Worm (Caenorhabditis elegans) whole organism, L1 larva: ENCODE measurements around the gene unc-82.

Experiments
- C34B4.2 ChIP-seq: sonication (generic microtip); optimal IDR thresholded peaks from 2 replicates; lab custom pipeline; 2017; ENCODE audit warnings: mild to moderate bottlenecking, missing genetic modification characterization, missing compliant biosample characterization
- alr-1 ChIP-seq: fragments of 200-800 bp; sonication (Bioruptor generic); optimal IDR thresholded peaks from 2 replicates; lab custom pipeline; 2018; ENCODE audit warnings: borderline replicate concordance, mild to moderate bottlenecking, missing genetic modification characterization, missing compliant biosample characterization
- aly-2 ChIP-seq: fragments of 150-350 bp; optimal IDR thresholded peaks from 2 replicates; lab custom pipeline; 2014; ENCODE audit warnings: missing biosample characterization, missing genetic modification characterization
- ceh-63 ChIP-seq: fragments of 200-800 bp; sonication (Bioruptor generic); optimal IDR thresholded peaks from 2 replicates; lab custom pipeline; 2018; ENCODE audit warnings: mild to moderate bottlenecking, missing genetic modification characterization, missing compliant biosample characterization
- ceh-88 ChIP-seq: fragments of 200-800 bp; sonication (Bioruptor generic); IDR thresholded peaks from 2 replicates; pipeline ENCODE4 v1.3.6; 2022; ENCODE audit warnings: missing genetic modification characterization, missing compliant biosample characterization
- dsc-1 ChIP-seq: sonication (generic microtip); optimal IDR thresholded peaks from 2 replicates; lab custom pipeline; 2016; ENCODE audit warnings: mild to moderate bottlenecking, missing genetic modification characterization, missing compliant biosample characterization
- efl-1 ChIP-seq, 4 experiments: fragments of 150-350 bp; optimal IDR thresholded peaks in 3 of 4; peaks in 1 of 4; 1 replicate in 1 of 4; 2 replicates in 3 of 4; lab custom pipeline; 2014; ENCODE audit warnings: missing biosample characterization in 2 of 4, missing genetic modification characterization in 2 of 4, missing genetic modification reagents in 2 of 4
- efl-3 ChIP-seq: fragments of 200-800 bp; sonication (Bioruptor generic); optimal IDR thresholded peaks from 2 replicates; lab custom pipeline; 2018; ENCODE audit warnings: mild to moderate bottlenecking, missing genetic modification characterization, missing compliant biosample characterization
- elt-2 ChIP-seq: sonication (generic microtip); optimal IDR thresholded peaks from 2 replicates; lab custom pipeline; 2016; ENCODE audit warnings: missing genetic modification characterization, mild to moderate bottlenecking, inconsistent platforms, missing compliant biosample characterization, missing genetic modification reagents
- fkh-10 ChIP-seq: sonication (generic microtip); optimal IDR thresholded peaks from 2 replicates; lab custom pipeline; 2017; ENCODE audit warnings: missing biosample characterization, missing genetic modification reagents, missing genetic modification characterization
- fkh-4 ChIP-seq: sonication (generic microtip); optimal IDR thresholded peaks from 2 replicates; lab custom pipeline; 2016; ENCODE audit warnings: missing compliant biosample characterization, missing genetic modification characterization, borderline replicate concordance
- irx-1 ChIP-seq: sonication (generic microtip); optimal IDR thresholded peaks from 2 replicates; lab custom pipeline; 2016; ENCODE audit warnings: missing genetic modification characterization, missing compliant biosample characterization
- lin-14 ChIP-seq: fragments of 200-800 bp; sonication (Bioruptor generic); optimal IDR thresholded peaks from 2 replicates; lab custom pipeline; 2018; ENCODE audit warnings: mild to moderate bottlenecking, missing genetic modification characterization, moderate library complexity, missing compliant biosample characterization
- mab-9 ChIP-seq: fragments of 200-800 bp; sonication (Bioruptor generic); IDR thresholded peaks from 2 replicates; pipeline ENCODE4 v1.3.6; 2022; ENCODE audit warnings: missing genetic modification reagents, missing genetic modification characterization, missing compliant biosample characterization
- nhr-20 ChIP-seq: sonication (generic microtip); optimal IDR thresholded peaks from 2 replicates; lab custom pipeline; 2016; ENCODE audit warnings: mild to moderate bottlenecking, missing genetic modification characterization, missing compliant biosample characterization
- nhr-90 ChIP-seq: sonication (generic microtip); optimal IDR thresholded peaks from 2 replicates; lab custom pipeline; 2016; ENCODE audit warnings: mild to moderate bottlenecking, missing genetic modification characterization, missing compliant biosample characterization; ENCODE audit not compliant: poor library complexity
- pag-3 ChIP-seq: sonication (generic microtip); optimal IDR thresholded peaks from 2 replicates; lab custom pipeline; 2017; ENCODE audit warnings: missing genetic modification characterization, mild to moderate bottlenecking, missing compliant biosample characterization, antibody characterized with exemption, borderline replicate concordance; ENCODE audit not compliant: insufficient read depth
- pax-3 ChIP-seq: fragments of 200-800 bp; sonication (Bioruptor generic); optimal IDR thresholded peaks from 2 replicates; lab custom pipeline; 2018; ENCODE audit warnings: mild to moderate bottlenecking, missing genetic modification characterization, moderate library complexity, missing compliant biosample characterization
- rnt-1 ChIP-seq: sonication (generic microtip); optimal IDR thresholded peaks from 2 replicates; lab custom pipeline; 2016; ENCODE audit warnings: mild to moderate bottlenecking, missing genetic modification characterization, moderate library complexity, missing compliant biosample characterization
- skn-1 ChIP-seq: fragments of 150-350 bp; optimal IDR thresholded peaks from 2 replicates; lab custom pipeline; 2014; ENCODE audit warnings: missing biosample characterization, missing genetic modification characterization
- snpc-4 ChIP-seq: fragments of 150-350 bp; optimal IDR thresholded peaks from 2 replicates; lab custom pipeline; 2014; ENCODE audit warnings: missing biosample characterization, missing genetic modification characterization
- sox-4 ChIP-seq: sonication (generic microtip); optimal IDR thresholded peaks from 2 replicates; lab custom pipeline; 2016; ENCODE audit warnings: missing genetic modification characterization, missing compliant biosample characterization
- tbx-2 ChIP-seq: sonication (generic microtip); optimal IDR thresholded peaks from 2 replicates; lab custom pipeline; 2016; ENCODE audit warnings: missing genetic modification characterization, missing compliant biosample characterization
- unc-62 ChIP-seq: fragments of 150-350 bp; optimal IDR thresholded peaks from 2 replicates; lab custom pipeline; 2014; ENCODE audit warnings: missing biosample characterization, missing genetic modification reagents, missing genetic modification characterization
- unc-86 ChIP-seq: sonication (generic microtip); optimal IDR thresholded peaks from 2 replicates; lab custom pipeline; 2016; ENCODE audit warnings: missing genetic modification characterization, missing compliant biosample characterization
- unc-98 ChIP-seq: fragments of 200-800 bp; sonication (Bioruptor generic); IDR thresholded peaks from 2 replicates; pipeline ENCODE4 v1.3.6; 2022; ENCODE audit warnings: missing genetic modification characterization, missing compliant biosample characterization

unc-82 gene

ce11 chrIV:7402077-7402476, 22.2 kb upstream of the unc-82 start (continued):
- TF ChIP-seq nhr-20 (tag; lab: Kevin White, UChicago) (peak; percentile 57), unc-86 (peak; percentile 88), skn-1 (tag; lab: Kevin White, UChicago) (peak; percentile 49), unc-98 (GFP tag; lab: Robert Waterston, UW) (no peak), efl-3 (no peak), sox-4 (tag; lab: Kevin White, UChicago) (no peak)

DNA sequence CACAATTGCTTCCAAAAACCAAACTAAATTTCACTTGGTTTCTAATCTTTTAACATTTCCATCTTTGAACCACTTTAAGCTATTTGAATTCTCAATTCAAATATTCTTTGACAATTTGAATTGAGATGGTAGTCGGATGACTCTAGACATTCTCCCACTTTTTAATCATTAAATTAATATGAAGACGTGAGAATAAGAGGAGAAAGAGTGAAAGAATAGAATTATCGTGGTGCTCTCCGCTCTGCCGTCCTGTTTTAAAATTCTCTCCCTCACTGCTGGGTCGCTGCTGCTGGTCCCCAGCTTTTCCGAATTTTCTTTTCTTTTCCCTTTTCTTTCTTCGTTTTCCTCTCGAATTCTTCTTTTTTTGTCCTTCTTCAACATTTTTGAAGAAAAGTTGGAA, 20.9 kb upstream of the unc-82 start:
- TF ChIP-seq lin-14 (GFP tag; lab: Kevin White, UChicago) (peak; percentile 14), mab-9 (GFP tag; lab: Robert Waterston, UW) (no peak)

- TF ChIP-seq rnt-1, result no peak
- TF ChIP-seq irx-1 (tag; lab: Kevin White, UChicago), result no peak
- peak; percentile 28 for TF ChIP-seq fkh-10 (GFP tag; lab: Kevin White, UChicago)
- peak; percentile 48 for TF ChIP-seq lin-14 (GFP tag; lab: Kevin White, UChicago)
- no peak for TF ChIP-seq pax-3 (tag; lab: Kevin White, UChicago)
- TF ChIP-seq fkh-4 (tag; lab: Kevin White, UChicago), result no peak
- TF ChIP-seq nhr-90 (tag; lab: Kevin White, UChicago), result no peak
- TF ChIP-seq alr-1 (tag; lab: Kevin White, UChicago), result no peak
- TF ChIP-seq unc-86, result no peak
- TF ChIP-seq ceh-63 (GFP tag; lab: Kevin White, UChicago), result no peak
- no peak for TF ChIP-seq efl-1 (optimal IDR thresholded peaks at IDR 0.05; lab: Kevin White, UChicago)
- TF ChIP-seq efl-1 (GFP tag; optimal IDR thresholded peaks at IDR 0.05 in 1 of 2; lab: Kevin White, UChicago), result peak in 1 of 2 experiments; percentile 92
Observed at ce11 chrIV:7404934-7405632, 19.2 kb upstream of the unc-82 start, which contains the start of the genes C48A7.16 and egl-19. Gene C48A7.16, plus strand, starts transcription at chrIV:7405477. Gene egl-19, plus strand, starts transcription at chrIV:7405582.

DNA sequence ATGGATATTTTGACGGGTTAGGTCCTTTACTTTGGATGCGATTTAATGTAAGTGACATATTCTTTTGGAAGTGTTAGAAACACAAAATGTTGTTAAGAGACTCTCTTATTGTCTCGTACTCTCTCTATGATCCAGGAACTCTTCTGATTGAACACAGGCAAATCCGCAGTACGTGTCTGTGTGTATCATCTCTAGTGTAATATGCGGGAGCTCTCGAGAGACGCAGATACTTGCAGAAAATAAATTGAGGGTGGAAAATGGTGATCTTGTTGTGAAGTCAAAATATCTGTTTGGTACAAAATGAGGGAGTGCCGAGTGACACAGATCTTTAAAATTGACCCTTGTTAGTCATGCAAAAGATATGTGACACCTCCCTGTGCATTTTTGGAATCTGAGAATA, 17.6 kb upstream of the unc-82 start:
- peak; percentile 11 for TF ChIP-seq dsc-1 (tag; lab: Kevin White, UChicago)
- peak; percentile 31 for TF ChIP-seq pag-3
- TF ChIP-seq lin-14 (GFP tag; lab: Kevin White, UChicago), result peak; percentile 64
- TF ChIP-seq aly-2 (tag; lab: Kevin White, UChicago), result no peak

- TF ChIP-seq fkh-10 (GFP tag; lab: Kevin White, UChicago) (peak; percentile 20), ceh-88 (GFP tag; lab: Robert Waterston, UW) (no peak), elt-2 (tag; lab: Kevin White, UChicago) (no peak), lin-14 (GFP tag; lab: Kevin White, UChicago) (peak; percentile 32)
- TF ChIP-seq, all 84 proteins: peak for 2
Observed at ce11 chrIV:7407301-7407700, 17.0 kb upstream of the unc-82 start.

ce11 chrIV:7413573-7413972, 10.7 kb upstream of the unc-82 start:
- TF ChIP-seq dsc-1 (tag; lab: Kevin White, UChicago) (peak; percentile 36), snpc-4 (no peak)

ce11 chrIV:7414163-7414562, 10.1 kb upstream of the unc-82 start:
- TF ChIP-seq skn-1 (tag; lab: Kevin White, UChicago) (no peak), efl-3 (no peak), unc-62 (GFP tag; lab: Kevin White, UChicago) (no peak), lin-14 (GFP tag; lab: Kevin White, UChicago) (peak; percentile 75), C34B4.2 (tag; lab: Kevin White, UChicago) (no peak), fkh-4 (tag; lab: Kevin White, UChicago) (no peak), fkh-10 (GFP tag; lab: Kevin White, UChicago) (peak; percentile 89), tbx-2 (tag; lab: Kevin White, UChicago) (peak; percentile 7)
